Worm (Caenorhabditis elegans) whole organism, L3 larva: ENCODE results near the gene R13H9.6.
"Not testable (repeated sequence)": the region's sequence is repeated elsewhere in the genome, so short reads cannot be mapped to it uniquely, and the experiment has no call there.

Experiments used
- ZK546.5 ChIP-seq: sonication (generic microtip); optimal IDR thresholded peaks from 2 replicates; lab custom pipeline; 2017; ENCODE audit warnings: missing biosample characterization, missing genetic modification characterization
- aly-2 ChIP-seq: fragments of 150-350 bp; optimal IDR thresholded peaks from 2 replicates; lab custom pipeline; 2014; ENCODE audit warnings: missing biosample characterization, missing genetic modification characterization
- ama-1 ChIP-seq: fragments of 150-350 bp; optimal IDR thresholded peaks from 2 replicates; lab custom pipeline; 2018
- ceh-16 ChIP-seq: sonication (generic microtip); optimal IDR thresholded peaks from 2 replicates; lab custom pipeline; 2017; ENCODE audit warnings: missing biosample characterization, missing genetic modification characterization
- ceh-82 ChIP-seq: fragments of 150-350 bp; optimal IDR thresholded peaks from 2 replicates; lab custom pipeline; 2014; ENCODE audit warnings: missing biosample characterization, missing genetic modification characterization
- daf-12 ChIP-seq: fragments of 150-350 bp; optimal IDR thresholded peaks from 2 replicates; lab custom pipeline; 2014; ENCODE audit warnings: missing biosample characterization, missing genetic modification reagents, missing genetic modification characterization
- egl-27 ChIP-seq: sonication (generic microtip); optimal IDR thresholded peaks from 4 replicates; lab custom pipeline; 2017; ENCODE audit warnings: missing biosample characterization, missing genetic modification reagents, missing genetic modification characterization
- egl-5 ChIP-seq: fragments of 150-350 bp; optimal IDR thresholded peaks from 2 replicates; lab custom pipeline; 2017; ENCODE audit warnings: missing biosample characterization, missing genetic modification reagents, missing genetic modification characterization, inconsistent platforms
- elt-1 ChIP-seq: fragments of 150-350 bp; optimal IDR thresholded peaks from 2 replicates; lab custom pipeline; 2014; ENCODE audit warnings: missing biosample characterization, missing genetic modification characterization
- elt-2 ChIP-seq: sonication (generic microtip); optimal IDR thresholded peaks from 2 replicates; lab custom pipeline; 2016; ENCODE audit warnings: missing genetic modification reagents, mild to moderate bottlenecking, missing genetic modification characterization, missing compliant biosample characterization
- elt-3 ChIP-seq, 3 experiments: fragments of 150-350 bp in 1 of 3; sonication (generic microtip) in 2 of 3; optimal IDR thresholded peaks; 2 replicates in 2 of 3; 4 replicates in 1 of 3; lab custom pipeline; 2014 to 2017; ENCODE audit warnings: missing biosample characterization in 3 of 3, missing genetic modification characterization in 3 of 3
- eor-1 ChIP-seq, 2 experiments: fragments of 150-350 bp; optimal IDR thresholded peaks; 2 replicates each; lab custom pipeline; 2014 to 2018; ENCODE audit warnings: missing biosample characterization in 2 of 2, missing genetic modification characterization in 2 of 2
- fkh-10 ChIP-seq: sonication (generic microtip); optimal IDR thresholded peaks from 2 replicates; lab custom pipeline; 2017; ENCODE audit warnings: missing biosample characterization, missing genetic modification reagents, missing genetic modification characterization
- fkh-2 ChIP-seq: fragments of 150-350 bp; optimal IDR thresholded peaks from 2 replicates; lab custom pipeline; 2014; ENCODE audit warnings: missing biosample characterization, missing genetic modification reagents, missing genetic modification characterization
- fos-1 ChIP-seq: fragments of 150-350 bp; optimal IDR thresholded peaks from 2 replicates; lab custom pipeline; 2014; ENCODE audit warnings: missing biosample characterization, missing genetic modification characterization
- hmg-11 ChIP-seq: sonication (generic microtip); optimal IDR thresholded peaks from 2 replicates; lab custom pipeline; 2016; ENCODE audit warnings: missing genetic modification characterization, missing compliant biosample characterization
- lin-15B ChIP-seq: fragments of 150-350 bp; optimal IDR thresholded peaks from 2 replicates; lab custom pipeline; 2014; ENCODE audit warnings: missing biosample characterization, missing genetic modification characterization
- lin-39 ChIP-seq: fragments of 150-350 bp; optimal IDR thresholded peaks from 2 replicates; lab custom pipeline; 2018; ENCODE audit warnings: missing biosample characterization, missing genetic modification reagents, missing genetic modification characterization
- lsy-12 ChIP-seq: sonication (generic microtip); optimal IDR thresholded peaks from 2 replicates; lab custom pipeline; 2016; ENCODE audit warnings: mild to moderate bottlenecking, missing genetic modification characterization, missing compliant biosample characterization
- mdl-1 ChIP-seq: fragments of 150-350 bp; optimal IDR thresholded peaks from 2 replicates; lab custom pipeline; 2014; ENCODE audit warnings: missing biosample characterization, missing genetic modification characterization
- nfya-1 ChIP-seq: sonication (generic microtip); optimal IDR thresholded peaks from 2 replicates; lab custom pipeline; 2017; ENCODE audit warnings: missing genetic modification characterization, mild to moderate bottlenecking, missing compliant biosample characterization, antibody characterized with exemption, moderate library complexity; ENCODE audit not compliant: insufficient read depth
- nhr-11 ChIP-seq: fragments of 150-350 bp; optimal IDR thresholded peaks from 2 replicates; lab custom pipeline; 2014; ENCODE audit warnings: missing biosample characterization, missing genetic modification characterization
- nhr-23 ChIP-seq: fragments of 150-350 bp; optimal IDR thresholded peaks from 2 replicates; lab custom pipeline; 2014; ENCODE audit warnings: missing biosample characterization, missing genetic modification reagents, missing genetic modification characterization
- nhr-237 ChIP-seq: fragments of 150-350 bp; optimal IDR thresholded peaks from 2 replicates; lab custom pipeline; 2014; ENCODE audit warnings: missing biosample characterization, missing genetic modification characterization
- nhr-25 ChIP-seq: sonication (generic microtip); optimal IDR thresholded peaks from 2 replicates; lab custom pipeline; 2017; ENCODE audit warnings: missing biosample characterization, missing genetic modification characterization
- nhr-28 ChIP-seq: fragments of 150-350 bp; optimal IDR thresholded peaks from 2 replicates; lab custom pipeline; 2014; ENCODE audit warnings: missing biosample characterization, missing genetic modification characterization
- nhr-43 ChIP-seq: sonication (generic microtip); optimal IDR thresholded peaks from 2 replicates; lab custom pipeline; 2016; ENCODE audit warnings: mild to moderate bottlenecking, missing genetic modification characterization, missing compliant biosample characterization; ENCODE audit not compliant: poor library complexity, severe bottlenecking
- nhr-67 ChIP-seq: fragments of 150-350 bp; optimal IDR thresholded peaks from 2 replicates; lab custom pipeline; 2014; ENCODE audit warnings: missing biosample characterization, missing genetic modification characterization
- nhr-77 ChIP-seq: fragments of 150-350 bp; optimal IDR thresholded peaks from 2 replicates; lab custom pipeline; 2014; ENCODE audit warnings: missing biosample characterization, missing genetic modification characterization
- pha-4 ChIP-seq: fragments of 150-350 bp; optimal IDR thresholded peaks from 2 replicates; lab custom pipeline; 2014; ENCODE audit warnings: missing biosample characterization, missing genetic modification reagents, missing genetic modification characterization
- pqm-1 ChIP-seq: fragments of 150-350 bp; optimal IDR thresholded peaks from 2 replicates; lab custom pipeline; 2017; ENCODE audit warnings: missing biosample characterization, missing genetic modification characterization, inconsistent platforms
- snpc-4 ChIP-seq: fragments of 150-350 bp; optimal IDR thresholded peaks from 2 replicates; lab custom pipeline; 2014; ENCODE audit warnings: missing biosample characterization, missing genetic modification characterization
- unc-39 ChIP-seq: sonication (generic microtip); optimal IDR thresholded peaks from 4 replicates; lab custom pipeline; 2017; ENCODE audit warnings: missing biosample characterization, missing genetic modification characterization
- unc-62 ChIP-seq: fragments of 150-350 bp; sonication (generic microtip); optimal IDR thresholded peaks from 4 replicates; lab custom pipeline; 2014; ENCODE audit warnings: missing biosample characterization, missing genetic modification reagents, missing genetic modification characterization
- ztf-11 ChIP-seq: fragments of 150-350 bp; optimal IDR thresholded peaks from 2 replicates; lab custom pipeline; 2014; ENCODE audit warnings: missing biosample characterization, missing genetic modification characterization

The R13H9.6 gene

ce11 chrIV:5062278-5062677 lies 6.2 kb downstream of the R13H9.6 start, which contains the start of gene msp-57:
Gene msp-57, plus strand, starts transcription at chrIV:5062578.
- not testable (repeated sequence) for TF ChIP-seq elt-2, nhr-67, ZK546.5 (tag; lab: Kevin White, UChicago)
- TF ChIP-seq, all 47 proteins: peak for 0; not testable (repeated sequence) for 47

ce11 chrIV:5060984-5061383 lies 7.5 kb downstream of the R13H9.6 start, which contains the start of gene C09B9.7:
Gene C09B9.7, minus strand, starts transcription at chrIV:5061084.
- no peak for TF ChIP-seq egl-5 (tag; lab: Kevin White, UChicago)
- no peak for TF ChIP-seq lin-39 (tag; lab: Kevin White, UChicago)
- TF ChIP-seq unc-62 = no peak
- no peak for TF ChIP-seq ama-1 (lab: Kevin White, UChicago)
- TF ChIP-seq pqm-1 = no peak
- TF ChIP-seq nhr-43 (tag; lab: Kevin White, UChicago) = no peak
- TF ChIP-seq nhr-237 (tag; lab: Kevin White, UChicago) = no peak
- no peak for TF ChIP-seq ceh-16 (tag; lab: Kevin White, UChicago)
- TF ChIP-seq nhr-11 = no peak
- TF ChIP-seq lsy-12 = no peak
- no peak for TF ChIP-seq fkh-10
- no peak for TF ChIP-seq ztf-11 (tag; lab: Kevin White, UChicago)
- TF ChIP-seq egl-27 (tag; lab: Kevin White, UChicago) = no peak
- TF ChIP-seq aly-2 (tag; lab: Kevin White, UChicago) = no peak
- no peak for TF ChIP-seq eor-1 (tag; optimal IDR thresholded peaks at IDR 0.05; lab: Kevin White, UChicago)

ce11 chrIV:5055964-5056588 lies 12.4 kb downstream of the R13H9.6 start, which contains the start of gene msp-55:
Gene msp-55, minus strand, starts transcription at chrIV:5056014.
- TF ChIP-seq nhr-11 = no peak
- no peak for TF ChIP-seq lsy-12
- no peak for TF ChIP-seq snpc-4 (tag; lab: Kevin White, UChicago)

- TF ChIP-seq pqm-1 (no peak), hmg-11 (no peak), pha-4 (tag; lab: Kevin White, UChicago) (no peak), aly-2 (tag; lab: Kevin White, UChicago) (no peak), fkh-10 (no peak), unc-39 (tag; lab: Kevin White, UChicago) (no peak), nhr-28 (tag; lab: Kevin White, UChicago) (no peak), nhr-237 (tag; lab: Kevin White, UChicago) (no peak), lin-15B (no peak), mdl-1 (tag; lab: Kevin White, UChicago) (no peak), fos-1 (no peak), snpc-4 (tag; lab: Kevin White, UChicago) (no peak), elt-1 (tag; lab: Kevin White, UChicago) (no peak), nhr-23 (tag; lab: Kevin White, UChicago) (no peak)
These were observed 14.1 kb downstream of the R13H9.6 start for ce11 chrIV:5054297-5054696.

ce11 chrIV:5045389-5045788 lies 23.1 kb downstream of the R13H9.6 start, which contains the start of gene hot-9:
Gene hot-9, minus strand, starts transcription at chrIV:5045489.
- TF ChIP-seq fos-1 = no peak
- no peak for TF ChIP-seq nhr-25 (tag; lab: Kevin White, UChicago)
- TF ChIP-seq daf-12 = no peak
- TF ChIP-seq fkh-2 = no peak
- no peak for TF ChIP-seq ama-1 (lab: Kevin White, UChicago)
- no peak for TF ChIP-seq ceh-82
- no peak for TF ChIP-seq nhr-77 (tag; lab: Kevin White, UChicago)
- no peak for TF ChIP-seq eor-1 (tag; optimal IDR thresholded peaks at IDR 0.05; lab: Kevin White, UChicago)
- TF ChIP-seq nfya-1 (tag; lab: Kevin White, UChicago) = no peak
- TF ChIP-seq snpc-4 (tag; lab: Kevin White, UChicago) = no peak
- TF ChIP-seq mdl-1 (tag; lab: Kevin White, UChicago) = no peak
- TF ChIP-seq ZK546.5 (tag; lab: Kevin White, UChicago) = no peak
- no peak for TF ChIP-seq elt-3 (tag; optimal IDR thresholded peaks at IDR 0.05; lab: Kevin White, UChicago)
